Worm (Caenorhabditis elegans) whole organism, L2 larva: Measurements from ENCODE around the gene set-11.

Experiments used
- C34F6.9 ChIP-seq: fragments of 150-350 bp; optimal IDR thresholded peaks from 2 replicates; lab custom pipeline; 2014; ENCODE audit warnings: missing biosample characterization, missing genetic modification characterization
- ZK546.5 ChIP-seq: sonication (generic microtip); optimal IDR thresholded peaks from 2 replicates; lab custom pipeline; 2017; ENCODE audit warnings: missing biosample characterization, missing genetic modification characterization
- elt-3 ChIP-seq: sonication (generic microtip); optimal IDR thresholded peaks from 2 replicates; lab custom pipeline; 2017; ENCODE audit warnings: missing biosample characterization, missing genetic modification characterization
- gmeb-1 ChIP-seq: fragments of 150-350 bp; optimal IDR thresholded peaks from 2 replicates; lab custom pipeline; 2014; ENCODE audit warnings: missing biosample characterization, missing genetic modification characterization
- nhr-11 ChIP-seq: fragments of 150-350 bp; optimal IDR thresholded peaks from 2 replicates; lab custom pipeline; 2014; ENCODE audit warnings: missing biosample characterization, missing genetic modification characterization
- nhr-12 ChIP-seq: fragments of 150-350 bp; optimal IDR thresholded peaks from 2 replicates; lab custom pipeline; 2014; ENCODE audit warnings: missing biosample characterization, missing genetic modification characterization
- nhr-237 ChIP-seq: fragments of 150-350 bp; optimal IDR thresholded peaks from 2 replicates; lab custom pipeline; 2014; ENCODE audit warnings: missing biosample characterization, missing genetic modification characterization
- nhr-6 ChIP-seq: fragments of 150-350 bp; optimal IDR thresholded peaks from 2 replicates; lab custom pipeline; 2014; ENCODE audit warnings: missing biosample characterization, missing genetic modification characterization
- snpc-4 ChIP-seq: fragments of 150-350 bp; optimal IDR thresholded peaks from 2 replicates; lab custom pipeline; 2014; ENCODE audit warnings: missing biosample characterization, missing genetic modification characterization
- unc-39 ChIP-seq: fragments of 150-350 bp; optimal IDR thresholded peaks from 2 replicates; lab custom pipeline; 2014; ENCODE audit warnings: missing biosample characterization, missing genetic modification characterization
- unc-62 ChIP-seq: fragments of 150-350 bp; optimal IDR thresholded peaks from 2 replicates; lab custom pipeline; 2014; ENCODE audit warnings: missing biosample characterization, missing genetic modification reagents, missing genetic modification characterization
- zag-1 ChIP-seq: fragments of 150-350 bp; optimal IDR thresholded peaks from 2 replicates; lab custom pipeline; 2014; ENCODE audit warnings: missing biosample characterization, missing genetic modification characterization

DNA sequence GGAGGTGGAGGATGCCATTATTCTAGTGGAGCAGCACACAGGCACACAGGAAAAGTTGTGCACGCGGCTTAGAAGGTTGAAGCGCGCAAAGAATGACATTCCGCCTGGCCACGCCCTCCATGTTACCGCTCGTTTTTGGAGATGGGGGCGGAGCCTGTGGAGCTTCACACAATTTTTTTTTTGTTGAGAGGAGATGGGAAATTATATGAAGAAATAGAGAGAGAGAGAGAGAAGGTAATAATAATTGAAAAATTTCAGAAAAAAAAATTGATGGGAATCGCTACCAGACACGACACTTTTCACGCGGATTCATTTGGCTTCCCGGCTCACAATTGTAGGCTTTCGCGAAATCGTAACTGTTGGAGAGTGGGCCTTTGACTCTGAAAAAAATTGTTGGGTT lies 25.0 kb upstream of the set-11 start, which contains the start of gene T05A8.3:
- TF ChIP-seq C34F6.9 (tag; lab: Kevin White, UChicago) (no peak), gmeb-1 (no peak), zag-1 (tag; lab: Kevin White, UChicago) (no peak), elt-3 (tag; lab: Kevin White, UChicago) (no peak), nhr-12 (tag; lab: Kevin White, UChicago) (no peak), nhr-11 (tag; lab: Kevin White, UChicago) (no peak), unc-39 (tag; lab: Kevin White, UChicago) (no peak), snpc-4 (tag; lab: Kevin White, UChicago) (no peak), nhr-6 (tag; lab: Kevin White, UChicago) (no peak), unc-62 (GFP tag; lab: Kevin White, UChicago) (no peak), ZK546.5 (no peak), nhr-237 (no peak)
